Fruit fly (Drosophila melanogaster): ENCODE measurements around the gene CG5199.

The CG5199 gene

dm6 chr3L:20402665-20403492, 49.8 kb downstream of the CG5199 start:
- TF ChIP-seq psq (optimal IDR thresholded peaks at IDR 0.05) (peak; percentile 83), Myc (optimal IDR thresholded peaks at IDR 0.05) (no peak)

dm6 chr3L:20401026-20401912, 51.4 kb downstream of the CG5199 start, which contains the start of gene trbl:
TSS of gene trbl (minus strand) at chr3L:20401609.
- TF ChIP-seq Sin3A (optimal IDR thresholded peaks at IDR 0.05) (no peak), ttk (optimal IDR thresholded peaks at IDR 0.05) (no peak), psq (optimal IDR thresholded peaks at IDR 0.05) (peak; percentile 89), h (optimal IDR thresholded peaks at IDR 0.05) (no peak), insv (optimal IDR thresholded peaks at IDR 0.05) (peak; percentile 92), Myc (optimal IDR thresholded peaks at IDR 0.05) (no peak)
